Fruit fly (Drosophila melanogaster) whole organism, larva: ENCODE results near the gene Regnase-1.

Experiments used
- noc ChIP-seq: fragments of 200-800 bp; sonication (Bioruptor generic); optimal IDR thresholded peaks from 3 replicates; lab custom pipeline; 2019; ENCODE audit warnings: missing biosample characterization, mild to moderate bottlenecking, missing genetic modification characterization, moderate library complexity

Gene Regnase-1

DNA sequence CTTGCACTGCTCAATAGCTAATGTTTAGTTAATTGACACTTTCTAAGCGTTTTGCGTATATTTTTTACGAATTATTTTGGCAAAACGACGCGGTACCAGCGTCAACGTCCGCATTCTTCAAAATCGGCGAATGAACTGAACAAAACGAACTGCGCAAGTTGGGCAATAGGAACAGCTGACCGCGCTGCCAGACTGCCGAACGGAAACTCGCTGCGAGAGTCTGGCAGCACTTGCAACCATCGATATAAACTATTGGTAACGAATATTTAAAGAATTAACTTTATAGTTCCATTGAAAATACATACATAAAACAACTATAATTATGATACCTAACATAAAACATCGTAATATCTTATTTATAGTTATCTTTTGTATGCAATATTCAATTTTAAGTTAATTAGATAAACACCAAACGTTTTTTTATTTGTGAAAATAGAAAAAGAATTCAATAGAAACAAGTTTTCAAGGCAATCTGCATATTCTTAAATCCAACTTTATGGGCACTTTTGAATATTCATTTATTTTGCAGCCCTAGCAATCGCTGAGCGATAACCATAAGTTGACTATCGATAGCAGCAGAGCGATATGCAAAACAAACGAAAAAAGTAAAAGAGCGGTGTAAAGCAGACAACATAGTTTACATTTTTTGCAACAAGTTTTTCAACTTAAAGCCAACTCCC lies 27.3 kb downstream of the Regnase-1 start, which contains the start of the genes Hs6st and MED25:
Gene Hs6st, minus strand, starts transcription at position 141 of the 680 bp plus-strand sequence.
Gene MED25, plus strand, starts transcription at position 576 of the 680 bp plus-strand sequence.
- TF ChIP-seq noc (tag; lab: Kevin White, UChicago) = peak; percentile 61

DNA sequence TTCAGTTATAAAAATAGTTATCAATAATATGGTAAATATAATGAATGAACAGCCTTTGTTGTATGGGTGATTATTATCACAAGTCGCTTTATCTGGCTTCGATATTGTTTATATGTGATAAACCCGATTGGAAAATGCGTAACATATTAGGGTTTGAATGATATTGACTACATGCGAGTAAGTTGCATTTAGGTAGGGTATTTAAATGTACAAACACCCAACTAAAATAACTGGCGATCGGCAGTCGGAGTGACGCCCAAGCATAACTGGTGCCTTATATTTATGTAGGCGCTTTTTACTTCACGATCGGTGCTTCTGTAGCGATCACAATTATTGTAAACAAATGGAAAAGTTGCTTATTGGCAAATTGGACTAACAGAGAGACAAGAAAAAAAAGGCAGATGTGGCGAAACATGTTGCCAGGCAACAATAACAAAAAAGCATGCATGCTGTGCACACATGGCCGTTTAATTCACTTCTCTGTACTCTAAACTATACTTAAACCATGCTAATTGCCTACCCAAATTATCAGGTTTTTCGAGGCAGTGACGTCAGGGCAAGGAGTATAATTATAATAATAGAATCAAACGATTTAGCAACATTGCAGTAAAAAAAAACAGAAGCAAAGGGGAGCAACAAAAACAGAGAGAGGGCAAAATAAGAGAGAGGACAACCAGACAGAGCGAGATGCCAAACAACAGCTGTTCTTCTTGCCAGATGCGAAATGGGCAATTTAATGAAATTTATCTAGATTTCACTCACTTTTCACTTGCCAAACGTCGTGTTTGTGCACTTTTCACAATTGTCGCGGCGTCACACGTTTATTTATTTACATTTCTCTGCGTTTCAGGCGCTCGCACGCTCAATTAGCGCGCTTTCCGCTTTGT lies 28.2 kb downstream of the Regnase-1 start:
- no peak for TF ChIP-seq noc (tag; lab: Kevin White, UChicago)

DNA sequence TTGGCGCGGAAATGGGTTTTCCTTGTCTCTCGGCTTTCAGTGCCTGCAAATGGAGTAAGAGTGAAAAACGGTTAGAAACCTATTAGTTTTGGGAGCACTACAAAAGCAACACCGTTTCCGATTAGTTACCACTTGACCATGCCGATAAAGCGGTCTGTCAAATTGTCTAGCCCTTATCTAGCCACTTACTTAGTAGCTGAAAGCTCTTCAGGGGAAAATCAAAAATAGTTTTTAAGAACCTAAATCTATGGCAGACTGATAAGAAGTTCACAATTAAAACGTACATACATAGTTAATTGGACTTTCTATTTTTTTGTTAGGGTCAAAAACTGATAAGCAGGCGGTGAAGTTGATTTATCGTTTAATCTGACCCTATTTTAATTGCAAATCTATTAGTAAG lies 29.2 kb downstream of the Regnase-1 start:
- TF ChIP-seq noc (tag; lab: Kevin White, UChicago) = peak; percentile 68

DNA sequence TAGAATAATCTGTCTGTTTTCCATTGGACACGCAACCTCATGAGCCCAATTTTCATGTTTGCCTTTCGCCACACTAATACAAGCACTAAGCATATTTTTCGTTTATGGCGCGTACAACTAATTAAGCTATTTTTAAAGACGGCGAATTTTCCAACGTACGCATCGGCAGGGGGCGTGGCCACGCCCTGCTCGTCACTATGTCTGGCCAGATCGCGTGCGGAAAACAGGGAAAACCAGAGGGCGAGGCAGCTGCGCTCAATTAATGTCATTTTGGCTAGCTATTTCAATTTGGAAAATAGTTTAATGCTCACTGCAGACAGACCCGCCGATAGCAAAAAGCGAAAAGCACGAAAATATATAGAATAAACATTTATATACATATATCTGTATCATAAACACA lies 31.2 kb downstream of the Regnase-1 start:
- no peak for TF ChIP-seq noc (tag; lab: Kevin White, UChicago)

DNA sequence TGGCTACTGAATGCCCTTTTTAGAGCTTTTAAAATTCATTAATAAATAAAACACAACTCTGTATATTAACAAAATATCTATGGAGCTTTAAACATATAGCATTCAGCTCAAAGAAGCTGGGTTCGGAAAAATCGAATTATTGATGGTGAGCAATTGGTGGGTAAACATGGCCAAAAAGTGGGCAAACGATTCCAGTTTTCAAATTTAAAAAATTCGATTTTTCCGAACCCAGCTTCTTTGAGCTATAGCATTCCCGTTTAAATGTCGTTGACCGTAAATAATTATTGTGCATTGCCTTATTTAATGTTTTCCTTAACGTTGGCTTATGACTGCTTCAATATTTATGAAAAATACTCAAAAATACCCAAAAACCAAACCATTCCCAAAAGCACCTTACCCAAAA lies 34.3 kb downstream of the Regnase-1 start:
- TF ChIP-seq noc (tag; lab: Kevin White, UChicago) = no peak

DNA sequence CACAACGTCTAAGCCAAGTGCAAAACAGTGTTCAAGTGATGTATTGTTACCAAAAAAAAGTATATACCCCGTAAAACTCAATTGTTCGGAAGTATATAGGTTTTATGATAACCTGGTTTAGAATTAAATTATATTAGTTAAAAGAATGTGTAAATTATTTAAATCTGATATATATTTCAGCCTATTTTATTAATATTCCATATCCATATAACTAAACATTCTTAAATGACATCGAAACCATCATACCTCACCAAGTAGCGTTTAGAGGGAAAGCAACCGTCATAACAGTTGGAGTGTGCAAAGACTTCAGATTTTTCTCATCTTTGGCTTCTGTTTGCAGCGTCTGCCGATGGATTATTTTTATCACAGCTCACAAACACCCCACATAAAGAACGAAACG lies 36.4 kb downstream of the Regnase-1 start:
- TF ChIP-seq noc (tag; lab: Kevin White, UChicago) = peak; percentile 86

DNA sequence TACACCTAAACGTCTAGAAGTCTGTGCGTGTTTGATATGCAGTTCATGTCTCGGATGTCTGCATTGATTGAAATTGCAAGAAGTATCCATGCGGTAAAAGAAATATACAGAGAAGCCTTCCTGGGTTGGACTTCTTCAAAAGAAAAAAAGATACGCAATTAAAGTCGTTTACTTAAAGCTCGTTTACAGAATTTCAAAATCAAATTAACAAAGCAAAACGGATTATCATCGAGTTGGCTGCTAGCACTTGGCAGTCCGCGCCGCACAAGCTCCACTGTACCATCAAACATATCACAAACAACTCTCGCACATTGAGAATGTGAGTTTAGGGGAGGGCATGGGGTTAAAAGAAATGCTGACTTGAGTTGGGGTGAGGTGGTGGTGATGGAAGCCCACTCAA lies 37.4 kb downstream of the Regnase-1 start:
- peak; percentile 4 for TF ChIP-seq noc (tag; lab: Kevin White, UChicago)

DNA sequence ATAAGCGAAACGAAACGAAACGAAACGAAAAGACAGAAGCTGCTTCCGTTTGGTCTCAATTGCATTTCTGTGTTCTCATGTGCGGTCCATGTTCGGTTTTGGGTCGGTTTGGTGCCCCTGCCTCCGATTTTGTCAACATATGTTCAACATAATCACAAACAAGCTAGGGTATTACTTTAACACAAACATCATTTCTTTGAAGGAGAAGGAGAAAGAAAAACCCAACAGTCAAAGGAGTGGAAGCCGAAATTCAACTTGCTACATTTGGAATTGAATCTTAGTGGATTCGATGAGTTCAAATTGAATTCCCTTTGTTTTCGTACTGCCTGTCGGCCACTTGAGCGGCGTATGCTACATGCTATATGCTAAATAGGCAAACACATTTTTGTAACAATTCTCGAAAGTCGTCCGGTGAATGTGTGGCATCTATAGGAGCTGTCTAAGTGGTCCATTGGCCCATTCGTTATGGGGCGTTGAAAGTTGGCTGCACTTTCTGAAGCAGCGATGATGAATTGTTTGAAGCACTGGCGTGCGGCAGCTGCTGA lies 38.3 kb downstream of the Regnase-1 start:
- no peak for TF ChIP-seq noc (tag; lab: Kevin White, UChicago)

DNA sequence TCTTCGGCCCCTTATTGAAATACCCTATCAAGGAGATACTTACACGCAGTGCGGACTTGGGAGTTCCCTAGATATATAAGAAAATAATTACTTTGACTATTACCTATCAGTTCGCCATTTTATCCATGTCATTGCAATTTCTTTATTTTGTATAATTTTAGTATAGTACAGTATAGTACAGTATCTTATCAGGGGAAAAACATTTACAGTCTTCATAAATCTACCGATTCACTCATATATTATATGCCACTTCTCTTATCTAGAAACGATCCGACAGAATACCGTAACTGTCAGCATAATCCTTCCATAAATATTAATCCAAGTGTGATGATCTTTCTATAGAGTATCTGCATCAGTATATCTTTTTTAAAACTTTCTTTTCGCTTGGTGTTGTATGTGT lies 39.4 kb downstream of the Regnase-1 start:
- no peak for TF ChIP-seq noc (tag; lab: Kevin White, UChicago)

DNA sequence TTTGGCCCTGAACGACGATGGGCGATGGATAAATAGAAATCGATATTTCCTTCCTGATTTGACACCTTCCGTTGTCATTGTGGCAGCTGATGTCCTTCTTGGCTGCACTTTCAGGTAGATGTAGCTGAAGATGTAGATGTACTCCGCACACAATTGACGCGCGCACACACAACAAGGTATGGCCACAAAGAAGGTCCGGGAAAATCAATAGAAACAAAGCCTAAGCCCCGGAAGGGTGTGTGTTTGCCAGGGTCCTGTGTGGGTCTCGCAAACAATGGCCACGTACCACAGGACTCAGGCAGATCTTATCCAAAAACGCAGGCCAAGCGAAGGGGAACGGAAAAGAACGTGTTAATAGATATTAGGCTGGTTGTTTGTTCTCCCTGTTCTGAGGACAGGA lies 40.4 kb downstream of the Regnase-1 start:
- no peak for TF ChIP-seq noc (tag; lab: Kevin White, UChicago)

DNA sequence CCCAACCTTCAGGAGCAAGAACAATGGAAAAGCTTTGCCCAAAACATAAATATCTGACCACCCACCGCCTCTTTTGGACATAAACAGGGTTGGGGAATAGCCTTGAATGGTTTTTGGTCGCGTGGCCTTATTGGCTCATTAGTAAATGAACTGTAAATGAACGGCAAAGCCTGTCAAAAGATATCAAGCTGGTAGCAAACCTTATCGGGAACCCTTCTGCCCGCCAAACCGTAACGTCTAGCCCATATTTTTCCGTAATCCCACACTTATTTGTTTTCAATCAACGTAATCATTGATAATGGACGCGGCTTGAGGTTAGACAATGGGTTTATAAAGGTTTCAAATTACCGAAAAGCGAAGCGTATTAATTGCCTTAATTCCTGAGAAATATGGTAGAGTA lies 50.5 kb downstream of the Regnase-1 start:
- no peak for TF ChIP-seq noc (tag; lab: Kevin White, UChicago)
